Fruit fly (Drosophila melanogaster) whole organism, embryonic: ENCODE data around the gene UQCR-6.4L.

Source experiments
- B-H1 ChIP-seq: fragments of 200-800 bp; sonication (Bioruptor generic); IDR thresholded peaks from 3 replicates; pipeline ENCODE4 v1.3.6; 2022; ENCODE audit warnings: missing biosample characterization, missing genetic modification characterization
- BtbVII ChIP-seq: fragments of 200-800 bp; sonication (Bioruptor generic); optimal IDR thresholded peaks from 3 replicates; lab custom pipeline; 2017; ENCODE audit warnings: missing biosample characterization, mild to moderate bottlenecking, missing genetic modification characterization
- Bteb2 ChIP-seq: fragments of 200-800 bp; sonication (Bioruptor generic); optimal IDR thresholded peaks from 2 replicates; lab custom pipeline; 2016; ENCODE audit warnings: missing biosample characterization, missing genetic modification characterization
- CG1024 ChIP-seq: fragments of 200-800 bp; sonication (Bioruptor generic); IDR thresholded peaks from 2 replicates; pipeline ENCODE4 v1.3.6; 2022; ENCODE audit warnings: missing biosample characterization, missing genetic modification characterization
- CG10267 ChIP-seq: fragments of 200-800 bp; sonication (Bioruptor generic); optimal IDR thresholded peaks from 2 replicates; lab custom pipeline; 2018; ENCODE audit warnings: missing biosample characterization, mild to moderate bottlenecking, missing genetic modification characterization, moderate library complexity
- CG11695 ChIP-seq: fragments of 200-800 bp; sonication (Bioruptor generic); IDR thresholded peaks from 3 replicates; pipeline ENCODE4 v1.3.6; 2022; ENCODE audit warnings: missing biosample characterization, missing genetic modification characterization
- CG12299 ChIP-seq: fragments of 200-800 bp; sonication (Bioruptor generic); optimal IDR thresholded peaks from 2 replicates; lab custom pipeline; 2018; ENCODE audit warnings: missing biosample characterization, mild to moderate bottlenecking, missing genetic modification characterization
- CG12659 ChIP-seq: fragments of 200-800 bp; sonication (Bioruptor generic); optimal IDR thresholded peaks from 3 replicates; lab custom pipeline; 2017; ENCODE audit warnings: mild to moderate bottlenecking, missing biosample characterization, missing genetic modification reagents, missing genetic modification characterization
- CG13123 ChIP-seq: fragments of 200-800 bp; sonication (Bioruptor generic); optimal IDR thresholded peaks from 2 replicates; lab custom pipeline; 2016; ENCODE audit warnings: missing biosample characterization, missing genetic modification characterization
- CG1602 ChIP-seq: fragments of 200-800 bp; sonication (Bioruptor generic); optimal IDR thresholded peaks from 3 replicates; lab custom pipeline; 2016; ENCODE audit warnings: missing biosample characterization, missing genetic modification characterization
- CG17385 ChIP-seq: fragments of 200-800 bp; sonication (Bioruptor generic); optimal IDR thresholded peaks from 3 replicates; lab custom pipeline; 2018; ENCODE audit warnings: missing biosample characterization, mild to moderate bottlenecking, missing genetic modification characterization
- CG18599 ChIP-seq: fragments of 200-800 bp; sonication (Bioruptor generic); optimal IDR thresholded peaks from 3 replicates; lab custom pipeline; 2017; ENCODE audit warnings: missing biosample characterization, missing genetic modification characterization, mild to moderate bottlenecking, moderate library complexity, missing genetic modification reagents
- CG2202 ChIP-seq: fragments of 200-800 bp; sonication (Bioruptor generic); optimal IDR thresholded peaks from 2 replicates; lab custom pipeline; 2018; ENCODE audit warnings: missing biosample characterization, mild to moderate bottlenecking, missing genetic modification characterization
- CG31441 ChIP-seq: fragments of 200-800 bp; sonication (Bioruptor generic); IDR thresholded peaks from 2 replicates; pipeline ENCODE4 v1.3.6; 2022; ENCODE audit warnings: missing biosample characterization, missing genetic modification characterization
- CG6272 ChIP-seq: fragments of 200-800 bp; sonication (Bioruptor generic); IDR thresholded peaks from 2 replicates; pipeline ENCODE4 v1.3.6; 2022; ENCODE audit warnings: missing biosample characterization, missing genetic modification characterization
- CG8359 ChIP-seq: fragments of 200-800 bp; sonication (Bioruptor generic); optimal IDR thresholded peaks from 2 replicates; lab custom pipeline; 2017; ENCODE audit warnings: missing biosample characterization, mild to moderate bottlenecking, missing genetic modification characterization, borderline replicate concordance
- CG9932 ChIP-seq: fragments of 200-800 bp; sonication (Bioruptor generic); IDR thresholded peaks from 2 replicates; pipeline ENCODE4 v1.3.6; 2022; ENCODE audit warnings: missing biosample characterization, missing genetic modification characterization
- Fer1 ChIP-seq: fragments of 200-800 bp; sonication (Bioruptor generic); optimal IDR thresholded peaks from 2 replicates; lab custom pipeline; 2017; ENCODE audit warnings: missing biosample characterization, mild to moderate bottlenecking, missing genetic modification characterization
- HLH4C ChIP-seq: fragments of 200-800 bp; sonication (Bioruptor generic); IDR thresholded peaks from 3 replicates; pipeline ENCODE4 v1.3.6; 2022; ENCODE audit warnings: missing biosample characterization, missing genetic modification characterization; ENCODE audit not compliant: partially characterized antibody
- HLHmδ ChIP-seq: fragments of 200-800 bp; sonication (Bioruptor generic); optimal IDR thresholded peaks from 2 replicates; lab custom pipeline; 2018; ENCODE audit warnings: missing biosample characterization, mild to moderate bottlenecking, missing genetic modification characterization, moderate library complexity
- Hmr ChIP-seq: fragments of 200-800 bp; sonication (Bioruptor generic); optimal IDR thresholded peaks from 3 replicates; lab custom pipeline; 2017; ENCODE audit warnings: mild to moderate bottlenecking, missing biosample characterization, missing genetic modification reagents, missing genetic modification characterization
- Hr51 ChIP-seq, 2 experiments: fragments of 200-800 bp; sonication (Bioruptor generic); optimal IDR thresholded peaks; 2 replicates in 1 of 2; 3 replicates in 1 of 2; lab custom pipeline; 2016 to 2018; ENCODE audit warnings: missing biosample characterization in 2 of 2, missing genetic modification characterization in 2 of 2, mild to moderate bottlenecking in 1 of 2, moderate library complexity in 1 of 2
- Lhr ChIP-seq: fragments of 200-800 bp; sonication (Bioruptor generic); optimal IDR thresholded peaks from 3 replicates; lab custom pipeline; 2017; ENCODE audit warnings: mild to moderate bottlenecking, missing biosample characterization, missing genetic modification reagents, missing genetic modification characterization
- Lpt ChIP-seq: fragments of >200 bp; optimal IDR thresholded peaks from 2 replicates; lab custom pipeline; 2018; ENCODE audit warnings: missing biosample characterization, missing genetic modification characterization
- Mad ChIP-seq: fragments of 200-800 bp; sonication (Bioruptor generic); optimal IDR thresholded peaks from 2 replicates; lab custom pipeline; 2016; ENCODE audit warnings: missing biosample characterization, missing genetic modification characterization
- Max ChIP-seq: fragments of 200-800 bp; sonication (Bioruptor generic); optimal IDR thresholded peaks from 2 replicates; lab custom pipeline; 2016; ENCODE audit warnings: missing biosample characterization, mild to moderate bottlenecking, missing genetic modification characterization
- NC2α ChIP-seq: fragments of 200-800 bp; sonication (Bioruptor generic); optimal IDR thresholded peaks from 2 replicates; lab custom pipeline; 2016; ENCODE audit warnings: missing biosample characterization, missing genetic modification characterization
- NfI ChIP-seq: fragments of 200-800 bp; sonication (Bioruptor generic); optimal IDR thresholded peaks from 3 replicates; lab custom pipeline; 2018; ENCODE audit warnings: missing biosample characterization, mild to moderate bottlenecking, missing genetic modification characterization, moderate library complexity
- Ravus ChIP-seq: fragments of 200-800 bp; sonication (Bioruptor generic); IDR thresholded peaks from 2 replicates; pipeline ENCODE4 v1.3.6; 2022; ENCODE audit warnings: missing biosample characterization, missing genetic modification characterization
- Sox102F ChIP-seq: fragments of 200-800 bp; sonication (Bioruptor generic); optimal IDR thresholded peaks from 2 replicates; lab custom pipeline; 2018; ENCODE audit warnings: missing biosample characterization, mild to moderate bottlenecking, missing genetic modification characterization, moderate library complexity
- Ssrp ChIP-seq: fragments of 200-800 bp; sonication (Bioruptor generic); optimal IDR thresholded peaks from 2 replicates; lab custom pipeline; 2018; ENCODE audit warnings: missing biosample characterization, mild to moderate bottlenecking, missing genetic modification characterization, moderate library complexity
- Tbp ChIP-seq: fragments of >200 bp; optimal IDR thresholded peaks from 2 replicates; lab custom pipeline; 2018; ENCODE audit warnings: missing biosample characterization, missing genetic modification characterization
- Xrp1 ChIP-seq: fragments of 200-800 bp; sonication (Bioruptor generic); IDR thresholded peaks from 2 replicates; pipeline ENCODE4 v1.3.6; 2022; ENCODE audit warnings: missing biosample characterization, missing genetic modification characterization
- al ChIP-seq: fragments of 200-800 bp; sonication (Bioruptor generic); IDR thresholded peaks from 2 replicates; pipeline ENCODE4 v1.3.6; 2022; ENCODE audit warnings: missing biosample characterization, missing genetic modification characterization
- ash1 ChIP-seq: fragments of 200-800 bp; sonication (Bioruptor generic); optimal IDR thresholded peaks from 2 replicates; lab custom pipeline; 2018; ENCODE audit warnings: missing biosample characterization, mild to moderate bottlenecking, missing genetic modification characterization
- bcd ChIP-seq: fragments of 200-800 bp; sonication (Bioruptor generic); optimal IDR thresholded peaks from 2 replicates; lab custom pipeline; 2017; ENCODE audit warnings: missing biosample characterization, mild to moderate bottlenecking, missing genetic modification characterization
- crol ChIP-seq: fragments of 200-800 bp; sonication (Bioruptor generic); IDR thresholded peaks from 2 replicates; pipeline ENCODE4 v1.3.6; 2022; ENCODE audit warnings: missing biosample characterization, missing genetic modification characterization
- da ChIP-seq: fragments of 200-800 bp; sonication (Bioruptor generic); optimal IDR thresholded peaks from 2 replicates; lab custom pipeline; 2016; ENCODE audit warnings: missing biosample characterization, missing genetic modification characterization
- dati ChIP-seq: fragments of 200-800 bp; sonication (Bioruptor generic); IDR thresholded peaks from 2 replicates; pipeline ENCODE4 v1.3.6; 2022; ENCODE audit warnings: missing biosample characterization, missing genetic modification characterization
- esg ChIP-seq: fragments of 200-800 bp; sonication (Bioruptor generic); conservative IDR thresholded peaks from 2 replicates; pipeline ENCODE4 v1.3.6; 2022; ENCODE audit warnings: missing biosample characterization, missing genetic modification characterization
- insv ChIP-seq, 2 experiments: fragments of 200-800 bp; sonication (Bioruptor generic); optimal IDR thresholded peaks; 3 replicates each; lab custom pipeline; 2016 to 2018; ENCODE audit warnings: missing biosample characterization in 2 of 2, missing genetic modification characterization in 2 of 2
- ken ChIP-seq: fragments of 200-800 bp; sonication (Bioruptor generic); IDR thresholded peaks from 3 replicates; pipeline ENCODE4 v1.3.6; 2022; ENCODE audit warnings: missing biosample characterization, missing genetic modification characterization
- maf-S ChIP-seq: fragments of 200-800 bp; sonication (Bioruptor generic); optimal IDR thresholded peaks from 2 replicates; lab custom pipeline; 2016; ENCODE audit warnings: missing biosample characterization, missing genetic modification characterization
- pnt ChIP-seq: fragments of 200-800 bp; sonication (Bioruptor generic); optimal IDR thresholded peaks from 3 replicates; lab custom pipeline; 2016; ENCODE audit warnings: missing biosample characterization, missing genetic modification characterization
- sim ChIP-seq: fragments of 200-800 bp; sonication (Bioruptor generic); IDR thresholded peaks from 2 replicates; pipeline ENCODE4 v1.3.6; 2022; ENCODE audit warnings: missing biosample characterization, missing genetic modification characterization
- so ChIP-seq: fragments of 200-800 bp; sonication (Bioruptor generic); IDR thresholded peaks from 3 replicates; pipeline ENCODE4 v1.3.6; 2022; ENCODE audit warnings: missing biosample characterization, missing genetic modification characterization
- tgo ChIP-seq: fragments of 200-800 bp; sonication (Bioruptor generic); IDR thresholded peaks from 3 replicates; pipeline ENCODE4 v1.3.6; 2022; ENCODE audit warnings: missing biosample characterization, missing genetic modification characterization
- ttk ChIP-seq: fragments of 200-800 bp; sonication (Bioruptor generic); IDR thresholded peaks from 2 replicates; pipeline ENCODE4 v2.1.2; 2022; ENCODE audit warnings: missing biosample characterization, missing genetic modification characterization
- twi ChIP-seq: fragments of 200-800 bp; optimal IDR thresholded peaks from 2 replicates; lab custom pipeline; 2019; ENCODE audit warnings: missing biosample characterization, mild to moderate bottlenecking, missing genetic modification characterization, moderate library complexity
- unpg ChIP-seq: fragments of 200-800 bp; sonication (Bioruptor generic); optimal IDR thresholded peaks from 3 replicates; lab custom pipeline; 2018; ENCODE audit warnings: missing biosample characterization, mild to moderate bottlenecking, missing genetic modification characterization, moderate library complexity

UQCR-6.4L gene

DNA sequence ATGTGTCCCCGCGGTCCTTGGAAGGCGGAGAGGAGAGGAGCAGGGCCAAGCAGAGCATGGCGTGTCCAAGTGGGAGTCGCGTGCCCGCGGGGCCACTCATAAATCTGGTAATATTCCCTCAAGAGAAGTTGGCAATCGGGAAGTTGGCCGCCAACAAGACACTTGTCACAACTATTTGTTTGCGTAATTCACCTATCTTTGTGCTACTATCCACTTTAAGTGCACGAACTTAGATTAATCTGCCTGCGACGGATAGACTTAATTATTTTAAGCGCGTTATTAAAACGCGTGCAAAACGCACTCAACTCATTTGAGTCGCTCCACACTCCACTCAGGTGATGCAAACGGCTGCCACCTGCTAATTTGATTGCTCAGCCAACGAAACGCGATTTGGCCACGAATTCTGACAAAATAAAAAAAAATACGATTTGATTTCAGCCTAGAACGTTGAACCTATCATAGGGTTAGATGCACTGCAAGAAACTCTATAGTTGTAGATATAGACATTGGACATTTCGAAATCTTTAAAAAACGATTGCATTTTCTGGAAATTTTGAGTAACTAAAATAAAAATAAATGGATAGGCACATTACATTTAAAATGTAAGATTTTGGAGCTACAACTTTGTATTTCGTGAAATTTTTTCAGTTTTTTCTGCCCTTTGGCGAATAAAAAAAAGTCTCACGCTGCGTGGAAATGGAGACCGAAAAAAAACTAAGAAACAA is 4.6 kb downstream of the UQCR-6.4L start (continued):
- TF ChIP-seq CG31441 (GFP tag; lab: Robert Waterston, UW) (peak; percentile 30; the same call in 1 of the 2 replicates), sim (no peak), Lpt (GFP tag; lab: Kevin White, UChicago) (no peak), Ravus (GFP tag; lab: Robert Waterston, UW) (no peak; the same call in 1 of the 2 replicates), Max (GFP tag; lab: Kevin White, UChicago) (peak; percentile 28), da (GFP tag; lab: Kevin White, UChicago) (no peak), HLHmδ (no peak), CG9932 (GFP tag; lab: Robert Waterston, UW) (peak; percentile 57), ken (GFP tag; lab: Robert Waterston, UW) (no peak), CG13123 (GFP tag; lab: Kevin White, UChicago) (no peak), dati (GFP tag; lab: Robert Waterston, UW) (no peak), bcd (GFP tag; lab: Kevin White, UChicago) (peak; percentile 29), crol (GFP tag; lab: Robert Waterston, UW) (no peak), CG6272 (GFP tag; lab: Robert Waterston, UW) (no peak), Mad (GFP tag; lab: Kevin White, UChicago) (no peak), twi (tag; lab: Kevin White, UChicago) (no peak), Sox102F (GFP tag; lab: Kevin White, UChicago) (no peak), Ssrp (tag; lab: Kevin White, UChicago) (no peak), esg (GFP tag; lab: Robert Waterston, UW) (peak; percentile 47), CG10267 (tag; lab: Kevin White, UChicago) (peak; percentile 34), CG12299 (peak; percentile 51), CG8359 (GFP tag; lab: Kevin White, UChicago) (peak; percentile 93), pnt (GFP tag; lab: Kevin White, UChicago) (peak; percentile 13), CG11695 (GFP tag; lab: Robert Waterston, UW) (peak; percentile 57; the same call in 2 of the 3 replicates), NC2α (no peak), insv (GFP tag; optimal IDR thresholded peaks at IDR 0.05; lab: Kevin White, UChicago) (no peak), BtbVII (peak; percentile 39), ash1 (GFP tag; lab: Kevin White, UChicago) (no peak), al (GFP tag; lab: Robert Waterston, UW) (peak; percentile 77), CG12659 (GFP tag; lab: Kevin White, UChicago) (peak; percentile 53), CG17385 (peak; percentile 30), tgo (GFP tag; lab: Robert Waterston, UW) (peak; percentile 53; the same call in 2 of the 3 replicates), CG1024 (GFP tag; lab: Robert Waterston, UW) (no peak), Lhr (no peak), Bteb2 (peak; percentile 59), so (peak; percentile 61; the same call in 1 of the 3 replicates), Fer1 (GFP tag; lab: Kevin White, UChicago) (peak; percentile 53), Xrp1 (peak; percentile 63), maf-S (GFP tag; lab: Kevin White, UChicago) (peak; percentile 23), Hr51 (GFP tag; optimal IDR thresholded peaks at IDR 0.05; lab: Kevin White, UChicago) (peak; percentile 33 to 65), CG2202 (no peak), CG1602 (GFP tag; lab: Kevin White, UChicago) (peak; percentile 36), HLH4C (GFP tag; lab: Robert Waterston, UW) (no peak), NfI (peak; percentile 42), CG18599 (GFP tag; lab: Kevin White, UChicago) (peak; percentile 64), Hmr (peak; percentile 62), B-H1 (GFP tag; lab: Robert Waterston, UW) (no peak; the same call in 2 of the 3 replicates), Tbp (no peak), unpg (GFP tag; lab: Kevin White, UChicago) (peak; percentile 65), ttk (GFP tag; lab: Robert Waterston, UW) (no peak)
